Worm (Caenorhabditis elegans): ENCODE data around the gene C41C4.9.

- no peak for TF ChIP-seq fkh-2 (tag; optimal IDR thresholded peaks at IDR 0.05)
- TF ChIP-seq nhr-11 (tag; optimal IDR thresholded peaks at IDR 0.05), result no peak
- no peak for TF ChIP-seq tbx-2 (tag; optimal IDR thresholded peaks at IDR 0.05)
- no peak for TF ChIP-seq ceh-9 (tag; optimal IDR thresholded peaks at IDR 0.05)
- TF ChIP-seq fos-1 (tag; optimal IDR thresholded peaks at IDR 0.05), result no peak
- TF ChIP-seq fkh-10 (GFP tag; optimal IDR thresholded peaks at IDR 0.05), result peak; percentile 37
- no peak for TF ChIP-seq pqm-1 (tag; optimal IDR thresholded peaks at IDR 0.05)
- TF ChIP-seq nhr-28 (tag; optimal IDR thresholded peaks at IDR 0.05), result no peak
Observed at ce11 chrII:8152711-8153325, 45.4 kb downstream of the C41C4.9 start.

Measured in whole organism, L3 larva.